Fruit fly (Drosophila melanogaster): ENCODE measurements around the gene CG34174.

DNA sequence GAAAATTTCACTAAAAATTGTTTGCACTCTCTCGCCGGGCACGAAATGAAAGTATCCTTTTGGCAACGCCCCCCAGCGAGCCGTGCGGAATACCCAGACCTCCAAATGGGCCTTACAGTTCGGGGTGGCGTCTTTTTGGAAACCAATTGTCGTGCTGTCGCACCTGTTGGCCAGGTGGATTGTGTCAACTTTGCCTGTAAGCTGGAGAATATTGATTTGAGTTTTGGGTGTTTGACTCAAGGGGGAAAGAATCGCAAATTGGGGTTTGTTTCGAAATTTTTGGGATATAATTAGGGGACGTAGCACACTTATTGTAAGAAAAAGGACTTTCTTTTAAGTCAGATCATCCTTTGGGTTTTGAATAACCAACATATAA lies 16.0 kb upstream of the CG34174 start:
- no peak for TF ChIP-seq HLH106 (tag; optimal IDR thresholded peaks at IDR 0.05)
- TF ChIP-seq foxo (GFP tag; optimal IDR thresholded peaks at IDR 0.05) = no peak
- TF ChIP-seq CG9705 (GFP tag; optimal IDR thresholded peaks at IDR 0.05) = no peak
- TF ChIP-seq CrebA (GFP tag; optimal IDR thresholded peaks at IDR 0.05; ENCODE audit: borderline replicate concordance) = no peak
- no peak for TF ChIP-seq Hr78 (GFP tag; optimal IDR thresholded peaks at IDR 0.05)
- TF ChIP-seq br (GFP tag; optimal IDR thresholded peaks at IDR 0.05) = no peak
- TF ChIP-seq h (GFP tag; optimal IDR thresholded peaks at IDR 0.05) = no peak
